Worm (Caenorhabditis elegans) whole organism, L3 larva: ENCODE measurements around the gene ZC262.2.

ENCODE experiments used
- R02D3.7 ChIP-seq: fragments of 150-350 bp; optimal IDR thresholded peaks from 2 replicates; lab custom pipeline; 2014; ENCODE audit warnings: missing biosample characterization, missing genetic modification characterization
- ceh-16 ChIP-seq: sonication (generic microtip); optimal IDR thresholded peaks from 2 replicates; lab custom pipeline; 2017; ENCODE audit warnings: missing biosample characterization, missing genetic modification characterization
- fos-1 ChIP-seq: fragments of 150-350 bp; optimal IDR thresholded peaks from 2 replicates; lab custom pipeline; 2014; ENCODE audit warnings: missing biosample characterization, missing genetic modification characterization
- nfya-1 ChIP-seq: sonication (generic microtip); optimal IDR thresholded peaks from 2 replicates; lab custom pipeline; 2017; ENCODE audit warnings: missing genetic modification characterization, mild to moderate bottlenecking, missing compliant biosample characterization, antibody characterized with exemption, moderate library complexity; ENCODE audit not compliant: insufficient read depth
- nhr-11 ChIP-seq: fragments of 150-350 bp; optimal IDR thresholded peaks from 2 replicates; lab custom pipeline; 2014; ENCODE audit warnings: missing biosample characterization, missing genetic modification characterization
- nhr-28 ChIP-seq: fragments of 150-350 bp; optimal IDR thresholded peaks from 2 replicates; lab custom pipeline; 2014; ENCODE audit warnings: missing biosample characterization, missing genetic modification characterization
- nhr-76 ChIP-seq: fragments of 150-350 bp; sonication (generic microtip); optimal IDR thresholded peaks from 5 replicates; lab custom pipeline; 2014; ENCODE audit warnings: missing biosample characterization, missing genetic modification characterization
- snpc-4 ChIP-seq: fragments of 150-350 bp; optimal IDR thresholded peaks from 2 replicates; lab custom pipeline; 2014; ENCODE audit warnings: missing biosample characterization, missing genetic modification characterization
- unc-39 ChIP-seq: sonication (generic microtip); optimal IDR thresholded peaks from 4 replicates; lab custom pipeline; 2017; ENCODE audit warnings: missing biosample characterization, missing genetic modification characterization
- ztf-11 ChIP-seq: fragments of 150-350 bp; optimal IDR thresholded peaks from 2 replicates; lab custom pipeline; 2014; ENCODE audit warnings: missing biosample characterization, missing genetic modification characterization

ce11 chrIII:8291268-8292032 lies 40.4 kb upstream of the ZC262.2 start:
- no peak for TF ChIP-seq R02D3.7
- no peak for TF ChIP-seq nhr-28 (tag; lab: Kevin White, UChicago)
- no peak for TF ChIP-seq nfya-1 (tag; lab: Kevin White, UChicago)
- no peak for TF ChIP-seq unc-39 (tag; lab: Kevin White, UChicago)
- TF ChIP-seq fos-1 (tag; lab: Kevin White, UChicago), result no peak
- TF ChIP-seq nhr-76 (tag; lab: Kevin White, UChicago), result no peak
- no peak for TF ChIP-seq snpc-4
- TF ChIP-seq ztf-11 (tag; lab: Kevin White, UChicago), result no peak
- TF ChIP-seq nhr-11 (tag; lab: Kevin White, UChicago), result no peak
- no peak for TF ChIP-seq ceh-16
